Worm (Caenorhabditis elegans) whole organism, late embryonic: ENCODE results near the gene T23E7.6.
"Not testable (repeated sequence)": the region's sequence is repeated elsewhere in the genome, so short reads cannot be mapped to it uniquely, and the experiment has no call there.

Experiments used
- C38D4.7 ChIP-seq: fragments of 200-800 bp; sonication (Bioruptor generic); optimal IDR thresholded peaks from 2 replicates; lab custom pipeline; 2018; ENCODE audit warnings: mild to moderate bottlenecking, missing genetic modification characterization, moderate library complexity, missing compliant biosample characterization
- ceh-18 ChIP-seq: sonication (generic microtip); optimal IDR thresholded peaks from 2 replicates; lab custom pipeline; 2016; ENCODE audit warnings: missing genetic modification characterization, missing compliant biosample characterization
- ceh-22 ChIP-seq: sonication (generic microtip); optimal IDR thresholded peaks from 2 replicates; lab custom pipeline; 2017; ENCODE audit warnings: missing biosample characterization, missing genetic modification characterization
- ceh-31 ChIP-seq: sonication (generic microtip); optimal IDR thresholded peaks from 2 replicates; lab custom pipeline; 2016; ENCODE audit warnings: missing genetic modification characterization, missing compliant biosample characterization
- ceh-34 ChIP-seq: sonication (generic microtip); optimal IDR thresholded peaks from 2 replicates; lab custom pipeline; 2016; ENCODE audit warnings: mild to moderate bottlenecking, missing genetic modification characterization, missing compliant biosample characterization
- ceh-45 ChIP-seq: fragments of 200-800 bp; sonication (Bioruptor generic); IDR thresholded peaks from 2 replicates; pipeline ENCODE4 v1.3.6; 2022; ENCODE audit warnings: missing genetic modification reagents, missing genetic modification characterization, missing compliant biosample characterization
- ceh-6 ChIP-seq: fragments of 200-800 bp; sonication (Bioruptor generic); optimal IDR thresholded peaks from 2 replicates; lab custom pipeline; 2018; ENCODE audit warnings: mild to moderate bottlenecking, missing genetic modification characterization, missing compliant biosample characterization
- ceh-9 ChIP-seq: sonication (generic microtip); optimal IDR thresholded peaks from 2 replicates; lab custom pipeline; 2016; ENCODE audit warnings: mild to moderate bottlenecking, missing genetic modification characterization, inconsistent platforms, missing compliant biosample characterization
- dmd-4 ChIP-seq: sonication (generic microtip); optimal IDR thresholded peaks from 2 replicates; lab custom pipeline; 2016; ENCODE audit warnings: borderline replicate concordance, missing genetic modification characterization, missing compliant biosample characterization
- dve-1 ChIP-seq: sonication (generic microtip); optimal IDR thresholded peaks from 2 replicates; lab custom pipeline; 2017; ENCODE audit warnings: antibody characterized with exemption, mild to moderate bottlenecking, missing genetic modification characterization, missing compliant biosample characterization
- elt-2 ChIP-seq: sonication (generic microtip); optimal IDR thresholded peaks from 2 replicates; lab custom pipeline; 2016; ENCODE audit warnings: missing genetic modification reagents, missing genetic modification characterization, missing compliant biosample characterization
- elt-4 ChIP-seq: sonication (generic microtip); optimal IDR thresholded peaks from 2 replicates; lab custom pipeline; 2016; ENCODE audit warnings: missing genetic modification characterization, missing compliant biosample characterization
- hlh-13 ChIP-seq: fragments of 200-800 bp; sonication (Bioruptor generic); optimal IDR thresholded peaks from 2 replicates; lab custom pipeline; 2018; ENCODE audit warnings: mild to moderate bottlenecking, missing genetic modification characterization, missing compliant biosample characterization
- hlh-30 ChIP-seq: sonication (generic microtip); optimal IDR thresholded peaks from 2 replicates; lab custom pipeline; 2017; ENCODE audit warnings: antibody characterized with exemption, missing genetic modification characterization, missing compliant biosample characterization; ENCODE audit not compliant: insufficient read depth
- hlh-6 ChIP-seq: sonication (generic microtip); optimal IDR thresholded peaks from 2 replicates; lab custom pipeline; 2016; ENCODE audit warnings: missing genotype, missing genetic modification characterization, missing compliant biosample characterization
- hlh-8 ChIP-seq: sonication (generic microtip); optimal IDR thresholded peaks from 2 replicates; lab custom pipeline; 2016; ENCODE audit warnings: missing genotype, missing genetic modification characterization, missing compliant biosample characterization
- lim-6 ChIP-seq: sonication (generic microtip); optimal IDR thresholded peaks from 2 replicates; lab custom pipeline; 2016; ENCODE audit warnings: missing genetic modification characterization, missing compliant biosample characterization
- madf-2 ChIP-seq: sonication (generic microtip); optimal IDR thresholded peaks from 2 replicates; lab custom pipeline; 2017; ENCODE audit warnings: missing genetic modification characterization, missing compliant biosample characterization
- mec-3 ChIP-seq: sonication (generic microtip); optimal IDR thresholded peaks from 2 replicates; lab custom pipeline; 2016; ENCODE audit warnings: borderline replicate concordance, missing genetic modification characterization, missing compliant biosample characterization
- nhr-232 ChIP-seq: sonication (generic microtip); optimal IDR thresholded peaks from 2 replicates; lab custom pipeline; 2016; ENCODE audit warnings: missing genetic modification characterization, missing compliant biosample characterization
- pag-3 ChIP-seq: sonication (generic microtip); optimal IDR thresholded peaks from 2 replicates; lab custom pipeline; 2016; ENCODE audit warnings: missing compliant biosample characterization, missing genetic modification characterization, borderline replicate concordance
- pat-9 ChIP-seq: fragments of 200-800 bp; sonication (Bioruptor generic); optimal IDR thresholded peaks from 2 replicates; lab custom pipeline; 2018; ENCODE audit warnings: mild to moderate bottlenecking, missing genetic modification characterization, moderate library complexity, missing compliant biosample characterization
- pax-1 ChIP-seq: fragments of 150-350 bp; optimal IDR thresholded peaks from 2 replicates; lab custom pipeline; 2014; ENCODE audit warnings: missing biosample characterization, missing genetic modification characterization
- pha-2 ChIP-seq: sonication (generic microtip); optimal IDR thresholded peaks from 2 replicates; lab custom pipeline; 2017; ENCODE audit warnings: mild to moderate bottlenecking, missing genetic modification characterization, missing compliant biosample characterization
- pha-4 ChIP-seq: fragments of 150-350 bp; optimal IDR thresholded peaks from 2 replicates; lab custom pipeline; 2018; ENCODE audit warnings: missing biosample characterization, missing genetic modification reagents, missing genetic modification characterization
- pqm-1 ChIP-seq: sonication (generic microtip); optimal IDR thresholded peaks from 2 replicates; lab custom pipeline; 2016; ENCODE audit warnings: missing genetic modification characterization, missing compliant biosample characterization
- sdc-2 ChIP-seq: sonication (generic microtip); optimal IDR thresholded peaks from 2 replicates; lab custom pipeline; 2016; ENCODE audit warnings: missing genotype, missing genetic modification characterization, missing compliant biosample characterization
- tbx-7 ChIP-seq: sonication (generic microtip); optimal IDR thresholded peaks from 2 replicates; lab custom pipeline; 2016; ENCODE audit warnings: missing genotype, missing genetic modification characterization, missing compliant biosample characterization
- unc-42 ChIP-seq: sonication (generic microtip); optimal IDR thresholded peaks from 2 replicates; lab custom pipeline; 2016; ENCODE audit warnings: missing genotype, missing genetic modification characterization, missing compliant biosample characterization
- unc-55 ChIP-seq: sonication (generic microtip); optimal IDR thresholded peaks from 2 replicates; lab custom pipeline; 2017; ENCODE audit warnings: missing biosample characterization, missing genetic modification reagents, missing genetic modification characterization
- zip-5 ChIP-seq: sonication (generic microtip); optimal IDR thresholded peaks from 2 replicates; lab custom pipeline; 2016; ENCODE audit warnings: missing genetic modification characterization, missing compliant biosample characterization

T23E7.6 gene

DNA sequence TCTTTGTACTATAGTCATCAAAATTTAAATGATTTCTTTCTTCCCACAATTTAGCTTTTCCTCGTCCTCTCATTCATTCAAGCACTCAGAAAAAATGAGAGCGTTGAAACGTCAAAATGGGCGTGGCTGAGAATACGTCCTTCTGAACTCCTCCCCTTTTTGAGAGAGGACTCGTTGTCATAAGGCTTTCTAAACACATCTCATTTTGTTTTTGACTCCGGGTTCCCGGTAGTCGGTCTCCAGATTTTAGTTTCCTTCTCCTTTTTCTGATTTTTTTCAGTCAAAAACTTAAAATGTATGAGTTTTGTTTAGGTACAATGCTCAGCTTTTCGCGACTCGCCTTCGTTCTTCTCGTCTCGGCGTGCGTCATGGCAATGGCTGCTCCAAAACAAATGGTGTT lies 22.5 kb downstream of the T23E7.6 start, which contains the start of gene nlp-6:
TSS of gene nlp-6 (plus strand) at position 301 of the 400 bp plus-strand sequence.
- TF ChIP-seq ceh-31 (no peak), pax-1 (tag; lab: Kevin White, UChicago) (no peak), nhr-232 (tag; lab: Kevin White, UChicago) (no peak), C38D4.7 (no peak), ceh-22 (tag; lab: Kevin White, UChicago) (no peak), ceh-6 (GFP tag; lab: Kevin White, UChicago) (no peak), dmd-4 (tag; lab: Kevin White, UChicago) (no peak), sdc-2 (no peak), pqm-1 (tag; lab: Kevin White, UChicago) (no peak), madf-2 (no peak), unc-42 (tag; lab: Kevin White, UChicago) (no peak), pha-4 (tag; lab: Kevin White, UChicago) (no peak), ceh-9 (tag; lab: Kevin White, UChicago) (no peak)

ce11 chrX:17649380-17649779 lies 35.2 kb downstream of the T23E7.6 start, which contains the start of gene tmem-218:
Gene tmem-218 (plus strand): TSS chrX:17649680.
- TF ChIP-seq pax-1 (tag; lab: Kevin White, UChicago); elt-2; hlh-8 (tag; lab: Kevin White, UChicago): not testable (repeated sequence)
- TF ChIP-seq, all 69 proteins: peak for 0; not testable (repeated sequence) for 69

- TF ChIP-seq tbx-7, result no peak
- TF ChIP-seq hlh-6 (tag; lab: Kevin White, UChicago), result no peak
- TF ChIP-seq pha-2 (tag; lab: Kevin White, UChicago), result no peak
- no peak for TF ChIP-seq ceh-22 (tag; lab: Kevin White, UChicago)
- no peak for TF ChIP-seq elt-4 (tag; lab: Kevin White, UChicago)
- TF ChIP-seq elt-2, result no peak
- TF ChIP-seq ceh-45 (GFP tag; lab: Robert Waterston, UW), result no peak
- no peak for TF ChIP-seq ceh-34 (tag; lab: Kevin White, UChicago)
- no peak for TF ChIP-seq dve-1 (tag; lab: Kevin White, UChicago)
- no peak for TF ChIP-seq ceh-9 (tag; lab: Kevin White, UChicago)
- no peak for TF ChIP-seq pag-3 (tag; lab: Kevin White, UChicago)
- TF ChIP-seq hlh-13, result no peak
- TF ChIP-seq pat-9 (tag; lab: Kevin White, UChicago), result no peak
- TF ChIP-seq C38D4.7, result no peak
- no peak for TF ChIP-seq mec-3 (tag; lab: Kevin White, UChicago)
- TF ChIP-seq pqm-1 (tag; lab: Kevin White, UChicago), result no peak
- TF ChIP-seq, all 69 proteins: peak for 0
These were observed 40.8 kb downstream of the T23E7.6 start for ce11 chrX:17643812-17644211.

DNA sequence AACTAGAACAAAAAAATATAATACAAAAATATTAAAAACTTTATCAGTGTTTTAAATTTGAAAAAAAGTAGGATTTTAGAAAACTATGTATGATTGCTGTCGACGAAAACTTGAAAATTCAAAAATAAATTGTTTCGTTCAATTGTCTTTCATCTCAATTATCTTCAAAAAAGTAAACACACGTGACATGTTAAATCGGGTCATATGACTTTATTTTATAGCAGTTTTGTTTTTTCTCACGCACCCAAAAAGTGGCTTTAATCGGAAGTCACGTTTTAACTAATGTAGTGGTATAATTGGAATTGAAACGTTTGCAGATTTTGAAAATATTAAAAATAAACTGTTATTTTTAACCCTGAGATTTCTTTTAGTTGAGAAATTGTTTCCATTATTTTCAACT lies 41.8 kb downstream of the T23E7.6 start:
- peak; percentile 2 for TF ChIP-seq hlh-30 (tag; lab: Kevin White, UChicago)
- no peak for TF ChIP-seq ceh-9 (tag; lab: Kevin White, UChicago)

ce11 chrX:17640790-17641189 lies 43.8 kb downstream of the T23E7.6 start, which contains the start of gene H18N23.2:
Gene H18N23.2 (minus strand): TSS chrX:17640871.
- TF ChIP-seq pat-9 (tag; lab: Kevin White, UChicago) (no peak), hlh-8 (tag; lab: Kevin White, UChicago) (no peak), ceh-18 (tag; lab: Kevin White, UChicago) (peak; percentile 71), hlh-30 (tag; lab: Kevin White, UChicago) (peak; percentile 0), hlh-6 (tag; lab: Kevin White, UChicago) (no peak), zip-5 (tag; lab: Kevin White, UChicago) (no peak), unc-55 (peak; percentile 7), lim-6 (tag; lab: Kevin White, UChicago) (no peak)
